Fruit fly (Drosophila melanogaster) S2 (cell line): ENCODE data around the gene CG10943.

ENCODE experiments used
- CG8478 ChIP-seq: fragments of >200 bp; optimal IDR thresholded peaks from 2 replicates; lab custom pipeline; 2018
- CTCF ChIP-seq, 2 experiments: fragments of >200 bp; optimal IDR thresholded peaks; 2 replicates each; lab custom pipeline; 2018

- TF ChIP-seq CG8478 (lab: Kevin White, UChicago) (no peak), CTCF (optimal IDR thresholded peaks at IDR 0.05; lab: Kevin White, UChicago) (no peak)
These were observed 47.9 kb downstream of the CG10943 start for dm6 chr3L:12814806-12815205.
